Worm (Caenorhabditis elegans): ENCODE results near the gene srh-104.

The srh-104 gene

DNA sequence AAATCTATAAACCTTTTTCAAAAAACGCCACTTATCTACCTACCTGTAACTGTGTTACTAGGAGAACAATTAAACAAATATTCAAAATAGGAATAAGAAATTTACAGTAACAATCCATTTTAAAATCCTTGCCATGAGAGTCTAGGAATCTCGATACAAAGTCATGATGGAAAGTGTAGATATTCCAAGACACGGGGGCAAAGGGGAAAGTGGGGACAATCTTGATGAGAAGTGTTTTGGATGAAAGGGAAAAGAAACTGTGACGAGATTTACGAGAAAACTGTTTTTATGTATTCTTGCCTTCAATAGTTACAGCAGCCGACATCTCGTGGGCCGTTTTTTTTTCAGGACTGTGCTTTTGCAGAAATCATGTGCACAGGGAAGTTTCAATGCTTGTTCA is 38.2 kb upstream of the srh-104 start, which contains the start of gene F28G4.2:
F28G4.2 (minus strand) TSS at position 175 of the 400 bp plus-strand sequence.
- no peak for TF ChIP-seq F10B5.3 (tag; optimal IDR thresholded peaks at IDR 0.05)
- TF ChIP-seq aly-2 (tag; optimal IDR thresholded peaks at IDR 0.05), result no peak
- TF ChIP-seq ZK337.2 (GFP tag; IDR thresholded peaks at IDR 0.05), result no peak
- TF ChIP-seq ZK546.5 (tag; optimal IDR thresholded peaks at IDR 0.05), result no peak
- no peak for TF ChIP-seq hif-1 (tag; optimal IDR thresholded peaks at IDR 0.05)
- no peak for TF ChIP-seq daf-19 (GFP tag; conservative IDR thresholded peaks at IDR 0.05)
- no peak for TF ChIP-seq daf-12 (tag; optimal IDR thresholded peaks at IDR 0.05)
- no peak for TF ChIP-seq ceh-44 (GFP tag; IDR thresholded peaks at IDR 0.05)
- no peak for TF ChIP-seq fkh-10 (GFP tag; optimal IDR thresholded peaks at IDR 0.05)
- no peak for TF ChIP-seq duxl-1 (tag; optimal IDR thresholded peaks at IDR 0.05; ENCODE audit: poor library complexity)
- no peak for TF ChIP-seq sdz-12 (GFP tag; optimal IDR thresholded peaks at IDR 0.05)
- no peak for TF ChIP-seq cey-2 (tag; optimal IDR thresholded peaks at IDR 0.05; ENCODE audit: borderline replicate concordance, insufficient read depth)
- no peak for TF ChIP-seq lir-3 (tag; optimal IDR thresholded peaks at IDR 0.05)
- no peak for TF ChIP-seq snpc-4 (tag; optimal IDR thresholded peaks at IDR 0.05)
- no peak for TF ChIP-seq egl-27 (tag; optimal IDR thresholded peaks at IDR 0.05)

DNA sequence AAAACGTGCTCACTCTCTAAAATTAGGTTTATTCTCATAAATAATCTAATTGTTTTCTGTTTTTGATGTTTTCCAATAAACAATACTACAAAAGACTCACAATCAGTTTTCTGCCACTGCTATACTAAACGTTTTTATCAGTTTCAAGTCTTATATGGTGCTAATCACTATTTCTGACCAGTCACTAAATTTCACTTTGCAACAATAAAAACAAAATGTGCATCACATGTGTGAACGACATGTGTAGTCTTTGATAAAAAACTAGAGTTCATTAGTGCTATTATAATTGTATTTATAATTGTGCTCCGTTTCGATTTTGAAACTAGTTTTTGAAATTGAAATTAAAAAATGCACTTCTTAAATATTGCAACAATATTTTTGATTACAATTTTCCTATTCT is 33.9 kb upstream of the srh-104 start, which contains the start of gene cyp-37B1:
cyp-37B1 (plus strand) TSS at position 199 of the 400 bp plus-strand sequence.
- TF ChIP-seq dve-1 (tag; optimal IDR thresholded peaks at IDR 0.05; ENCODE audit: insufficient read depth) (peak; percentile 87), daf-16 (GFP tag; optimal IDR thresholded peaks at IDR 0.05) (no peak), daf-16 (tag; optimal IDR thresholded peaks at IDR 0.05) (peak; percentile 95), arid-1 (GFP tag; conservative IDR thresholded peaks at IDR 0.05) (no peak), nhr-77 (tag; optimal IDR thresholded peaks at IDR 0.05) (peak; percentile 87), hlh-11 (tag; optimal IDR thresholded peaks at IDR 0.05) (peak; percentile 85), php-3 (GFP tag; IDR thresholded peaks at IDR 0.05) (peak; percentile 82), pqm-1 (tag; optimal IDR thresholded peaks at IDR 0.05) (peak; percentile 89), mep-1 (tag; optimal IDR thresholded peaks at IDR 0.05) (no peak), ZK546.5 (tag; optimal IDR thresholded peaks at IDR 0.05) (no peak), lin-1 (GFP tag; IDR thresholded peaks at IDR 0.05) (no peak), mxl-2 (GFP tag; conservative IDR thresholded peaks at IDR 0.05) (no peak), gei-8 (GFP tag; optimal IDR thresholded peaks at IDR 0.05) (no peak), nhr-28 (tag; optimal IDR thresholded peaks at IDR 0.05) (peak; percentile 97), nhr-48 (tag; optimal IDR thresholded peaks at IDR 0.05) (peak; percentile 69), fkh-10 (GFP tag; optimal IDR thresholded peaks at IDR 0.05) (no peak), nhr-102 (tag; optimal IDR thresholded peaks at IDR 0.05) (peak; percentile 73), egl-27 (tag; optimal IDR thresholded peaks at IDR 0.05) (no peak), dmd-6 (GFP tag; IDR thresholded peaks at IDR 0.05) (peak; percentile 90)

DNA sequence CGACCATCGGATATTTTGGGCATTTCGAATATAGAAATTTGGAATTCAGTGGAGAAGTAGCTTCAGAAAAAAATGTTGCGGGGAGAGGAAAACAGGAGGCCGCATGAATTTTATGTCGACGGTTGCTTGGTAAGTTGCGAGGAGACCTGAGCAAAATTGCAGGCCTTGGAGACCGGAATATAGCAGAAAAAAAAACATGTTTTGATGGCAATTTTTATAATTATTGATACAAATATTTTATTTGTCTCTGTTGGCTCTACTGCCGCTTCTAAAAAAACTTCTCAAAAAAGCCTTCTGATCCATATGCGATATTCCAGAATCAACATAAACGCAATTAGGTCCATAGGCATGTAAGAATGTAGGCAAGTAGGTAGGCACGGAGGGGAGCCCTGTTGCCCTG is 31.4 kb upstream of the srh-104 start, which contains the start of gene pacl-1:
pacl-1 (minus strand) TSS at position 101 of the 400 bp plus-strand sequence.
- TF ChIP-seq ceh-44 (GFP tag; IDR thresholded peaks at IDR 0.05) (no peak), nhr-76 (tag; optimal IDR thresholded peaks at IDR 0.05) (no peak), ceh-28 (tag; optimal IDR thresholded peaks at IDR 0.05) (no peak), Y75B8A.6 (GFP tag; IDR thresholded peaks at IDR 0.05) (no peak), unc-39 (tag; optimal IDR thresholded peaks at IDR 0.05) (no peak), hlh-30 (tag; optimal IDR thresholded peaks at IDR 0.05; ENCODE audit: insufficient read depth) (no peak), php-3 (GFP tag; IDR thresholded peaks at IDR 0.05) (no peak)

DNA sequence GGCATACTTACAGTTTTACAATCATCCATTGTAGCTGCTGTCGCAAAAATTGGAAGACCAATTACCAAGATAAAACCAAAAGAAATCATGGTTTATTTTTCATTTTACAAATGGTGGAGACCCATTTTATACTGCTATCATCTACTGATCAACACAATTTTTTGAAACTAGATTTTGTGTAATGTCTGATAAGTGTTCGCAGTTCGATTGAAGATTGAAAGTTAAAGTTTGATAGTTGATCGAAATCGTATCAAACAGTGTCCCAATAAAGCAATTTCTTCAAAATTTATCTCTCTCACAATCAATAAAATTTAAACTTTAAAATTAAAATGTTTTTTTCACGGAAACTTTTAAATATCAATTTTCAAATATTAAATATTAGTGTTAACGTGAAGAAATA is 27.1 kb upstream of the srh-104 start, which contains the start of gene T13F3.6:
T13F3.6 (minus strand) TSS at position 101 of the 400 bp plus-strand sequence.
- TF ChIP-seq nhr-11 (tag; optimal IDR thresholded peaks at IDR 0.05) (no peak), aha-1 (tag) (no peak)

All from whole organism, L4 larva.